Worm (Caenorhabditis elegans) whole organism, L4 larva: ENCODE data around the gene K02G10.5.

ENCODE experiments used
- ama-1 ChIP-seq: fragments of 150-350 bp; optimal IDR thresholded peaks from 2 replicates; lab custom pipeline; 2014; ENCODE audit warnings: inconsistent platforms, mixed read lengths
- daf-12 ChIP-seq: fragments of 150-350 bp; optimal IDR thresholded peaks from 2 replicates; lab custom pipeline; 2014; ENCODE audit warnings: missing biosample characterization, missing genetic modification reagents, missing genetic modification characterization
- egl-27 ChIP-seq: sonication (generic microtip); optimal IDR thresholded peaks from 3 replicates; lab custom pipeline; 2017; ENCODE audit warnings: missing biosample characterization, missing genetic modification reagents, missing genetic modification characterization
- zag-1 ChIP-seq: fragments of 150-350 bp; optimal IDR thresholded peaks from 2 replicates; lab custom pipeline; 2014; ENCODE audit warnings: missing biosample characterization, missing genetic modification characterization
- zfp-2 ChIP-seq: sonication (generic microtip); optimal IDR thresholded peaks from 2 replicates; lab custom pipeline; 2016; ENCODE audit warnings: mild to moderate bottlenecking, missing genetic modification characterization, missing compliant biosample characterization
- ztf-11 ChIP-seq: fragments of 150-350 bp; optimal IDR thresholded peaks from 2 replicates; lab custom pipeline; 2014; ENCODE audit warnings: missing biosample characterization, missing genetic modification characterization

ce11 chrX:4740630-4741029, 49.6 kb upstream of the K02G10.5 start:
- TF ChIP-seq zfp-2 (tag; lab: Kevin White, UChicago) (no peak), ztf-11 (tag; lab: Kevin White, UChicago) (no peak), ama-1 (lab: Kevin White, UChicago) (no peak), zag-1 (no peak), daf-12 (tag; lab: Kevin White, UChicago) (no peak), egl-27 (tag; lab: Kevin White, UChicago) (no peak)
